Worm (Caenorhabditis elegans) whole organism, young adult: Measurements from ENCODE around the gene srh-41.
A peak's percentile ranks its signal among the peaks of the same experiment; 100 is the strongest.

Experiments
- C17E4.6 ChIP-seq: fragments of 200-800 bp; sonication (Bioruptor generic); IDR thresholded peaks from 2 replicates; pipeline ENCODE4 v1.3.6; 2022; ENCODE audit warnings: missing genetic modification reagents, missing genetic modification characterization, missing compliant biosample characterization
- F23B12.7 ChIP-seq: sonication (generic microtip); optimal IDR thresholded peaks from 2 replicates; lab custom pipeline; 2017; ENCODE audit warnings: missing genetic modification characterization, mild to moderate bottlenecking, missing compliant biosample characterization, antibody characterized with exemption, moderate library complexity; ENCODE audit not compliant: insufficient read depth
- F52B5.7 ChIP-seq: sonication (generic microtip); optimal IDR thresholded peaks from 2 replicates; lab custom pipeline; 2016; ENCODE audit warnings: mild to moderate bottlenecking, missing genetic modification characterization, missing compliant biosample characterization
- K11D2.4 ChIP-seq: fragments of 200-800 bp; sonication (Bioruptor generic); IDR thresholded peaks from 2 replicates; pipeline ENCODE4 v1.3.6; 2022; ENCODE audit warnings: missing genetic modification reagents, missing genetic modification characterization, missing compliant biosample characterization
- T26A5.8 ChIP-seq: sonication (generic microtip); optimal IDR thresholded peaks from 2 replicates; lab custom pipeline; 2016; ENCODE audit warnings: missing genetic modification characterization, missing compliant biosample characterization
- Y53G8AR.9 ChIP-seq: fragments of 200-800 bp; sonication (Bioruptor generic); conservative IDR thresholded peaks from 2 replicates; pipeline ENCODE4 v1.3.6; 2022; ENCODE audit warnings: missing genetic modification reagents, missing genetic modification characterization, missing compliant biosample characterization
- Y56A3A.18 ChIP-seq: fragments of 200-800 bp; sonication (Bioruptor generic); IDR thresholded peaks from 2 replicates; pipeline ENCODE4 v1.3.6; 2022; ENCODE audit warnings: missing genetic modification reagents, missing genetic modification characterization, missing compliant biosample characterization
- Y79H2A.3 ChIP-seq: fragments of 200-800 bp; sonication (Bioruptor generic); conservative IDR thresholded peaks from 2 replicates; pipeline ENCODE4 v1.3.6; 2022; ENCODE audit warnings: missing genetic modification reagents, missing genetic modification characterization, missing compliant biosample characterization
- ZK185.1 ChIP-seq: sonication (generic microtip); optimal IDR thresholded peaks from 2 replicates; lab custom pipeline; 2016; ENCODE audit warnings: mild to moderate bottlenecking, missing genetic modification characterization, missing compliant biosample characterization; ENCODE audit not compliant: poor library complexity, severe bottlenecking
- akir-1 ChIP-seq: fragments of 200-800 bp; sonication (Bioruptor generic); optimal IDR thresholded peaks from 2 replicates; lab custom pipeline; 2018; ENCODE audit warnings: mild to moderate bottlenecking, missing genetic modification characterization, moderate library complexity, missing compliant biosample characterization
- aptf-2 ChIP-seq: fragments of 200-800 bp; sonication (Bioruptor generic); conservative IDR thresholded peaks from 2 replicates; pipeline ENCODE4 v1.3.6; 2022; ENCODE audit warnings: missing genetic modification reagents, missing genetic modification characterization, missing compliant biosample characterization
- aptf-3 ChIP-seq: fragments of 200-800 bp; sonication (Bioruptor generic); IDR thresholded peaks from 2 replicates; pipeline ENCODE4 v1.3.6; 2022; ENCODE audit warnings: missing genetic modification characterization, missing compliant biosample characterization
- athp-1 ChIP-seq: sonication (generic microtip); optimal IDR thresholded peaks from 2 replicates; lab custom pipeline; 2017; ENCODE audit warnings: mild to moderate bottlenecking, missing genetic modification characterization, missing compliant biosample characterization
- attf-6 ChIP-seq: fragments of 200-800 bp; sonication (Bioruptor generic); IDR thresholded peaks from 2 replicates; pipeline ENCODE4 v1.3.6; 2022; ENCODE audit warnings: missing genetic modification reagents, missing genetic modification characterization, missing compliant biosample characterization
- ccch-3 ChIP-seq: fragments of 200-800 bp; sonication (Bioruptor generic); optimal IDR thresholded peaks from 2 replicates; lab custom pipeline; 2018; ENCODE audit warnings: mild to moderate bottlenecking, missing genetic modification characterization, missing compliant biosample characterization
- cebp-1 ChIP-seq, 2 experiments: fragments of 200-800 bp in 1 of 2; sonication (Bioruptor generic) in 1 of 2; sonication (generic microtip) in 1 of 2; IDR thresholded peaks in 1 of 2; optimal IDR thresholded peaks in 1 of 2; 2 replicates each; pipeline versions ENCODE4 v1.3.6 to Lab custom; 2017 to 2022; ENCODE audit warnings: missing compliant biosample characterization in 2 of 2, missing genetic modification characterization in 2 of 2, mild to moderate bottlenecking in 1 of 2, missing genetic modification reagents in 1 of 2, moderate library complexity in 1 of 2
- ceh-40 ChIP-seq: fragments of 200-800 bp; sonication (Bioruptor generic); IDR thresholded peaks from 2 replicates; pipeline ENCODE4 v1.3.6; 2022; ENCODE audit warnings: missing genetic modification characterization, missing compliant biosample characterization
- ceh-91 ChIP-seq: fragments of 200-800 bp; sonication (Bioruptor generic); IDR thresholded peaks from 2 replicates; pipeline ENCODE4 v1.3.6; 2022; ENCODE audit warnings: missing genetic modification reagents, missing genetic modification characterization, missing compliant biosample characterization
- chd-7 ChIP-seq: sonication (generic microtip); optimal IDR thresholded peaks from 2 replicates; lab custom pipeline; 2016; ENCODE audit warnings: mild to moderate bottlenecking, missing genetic modification characterization, moderate library complexity, missing compliant biosample characterization
- dox-1 ChIP-seq: fragments of 200-800 bp; sonication (Bioruptor generic); IDR thresholded peaks from 2 replicates; pipeline ENCODE4 v1.3.6; 2022; ENCODE audit warnings: missing genetic modification reagents, missing genetic modification characterization, missing compliant biosample characterization
- dpff-1 ChIP-seq: sonication (generic microtip); optimal IDR thresholded peaks from 2 replicates; lab custom pipeline; 2017; ENCODE audit warnings: mild to moderate bottlenecking, missing genetic modification characterization, missing compliant biosample characterization
- efl-1 ChIP-seq: fragments of 150-350 bp; optimal IDR thresholded peaks from 2 replicates; lab custom pipeline; 2014; ENCODE audit warnings: missing biosample characterization, missing genetic modification reagents, missing genetic modification characterization
- egl-18 ChIP-seq: fragments of 200-800 bp; sonication (Bioruptor generic); IDR thresholded peaks from 2 replicates; pipeline ENCODE4 v1.3.6; 2022; ENCODE audit warnings: missing genetic modification reagents, missing genetic modification characterization, missing compliant biosample characterization
- ets-4 ChIP-seq: fragments of 200-800 bp; sonication (Bioruptor generic); optimal IDR thresholded peaks from 2 replicates; lab custom pipeline; 2018; ENCODE audit warnings: mild to moderate bottlenecking, missing genetic modification characterization, missing compliant biosample characterization
- fkh-3 ChIP-seq: sonication (generic microtip); optimal IDR thresholded peaks from 2 replicates; lab custom pipeline; 2016; ENCODE audit warnings: mild to moderate bottlenecking, missing genetic modification characterization, missing compliant biosample characterization
- gei-17 ChIP-seq: fragments of 200-800 bp; sonication (Bioruptor generic); optimal IDR thresholded peaks from 2 replicates; lab custom pipeline; 2018; ENCODE audit warnings: mild to moderate bottlenecking, missing genetic modification characterization, missing compliant biosample characterization
- hlh-12 ChIP-seq: sonication (generic microtip); optimal IDR thresholded peaks from 2 replicates; lab custom pipeline; 2016; ENCODE audit warnings: missing genetic modification characterization, missing compliant biosample characterization
- hmg-20 ChIP-seq: fragments of 200-800 bp; sonication (Bioruptor generic); IDR thresholded peaks from 2 replicates; pipeline ENCODE4 v1.3.6; 2022; ENCODE audit warnings: missing genetic modification reagents, missing genetic modification characterization, missing compliant biosample characterization
- lin-40 ChIP-seq: sonication (generic microtip); optimal IDR thresholded peaks from 2 replicates; lab custom pipeline; 2016; ENCODE audit warnings: missing genetic modification characterization, mild to moderate bottlenecking, missing compliant biosample characterization, missing genotype, missing genetic modification reagents
- lin-54 ChIP-seq: fragments of 200-800 bp; sonication (Bioruptor generic); optimal IDR thresholded peaks from 2 replicates; lab custom pipeline; 2018; ENCODE audit warnings: mild to moderate bottlenecking, missing genetic modification characterization, missing compliant biosample characterization
- lsy-27 ChIP-seq: sonication (generic microtip); optimal IDR thresholded peaks from 2 replicates; lab custom pipeline; 2017; ENCODE audit warnings: missing genetic modification characterization, mild to moderate bottlenecking, missing compliant biosample characterization, antibody characterized with exemption, missing genotype, borderline replicate concordance; ENCODE audit not compliant: insufficient read depth
- madf-10 ChIP-seq: sonication (generic microtip); optimal IDR thresholded peaks from 2 replicates; lab custom pipeline; 2016; ENCODE audit warnings: mild to moderate bottlenecking, missing genetic modification characterization, missing compliant biosample characterization
- madf-8 ChIP-seq: fragments of 200-800 bp; sonication (Bioruptor generic); conservative IDR thresholded peaks from 2 replicates; pipeline ENCODE4 v1.3.6; 2022; ENCODE audit warnings: missing genetic modification reagents, missing genetic modification characterization, missing compliant biosample characterization
- nfya-2 ChIP-seq: fragments of 200-800 bp; sonication (Bioruptor generic); IDR thresholded peaks from 2 replicates; pipeline ENCODE4 v1.3.6; 2022; ENCODE audit warnings: missing genetic modification reagents, missing genetic modification characterization, missing compliant biosample characterization
- nhr-120 ChIP-seq: fragments of 200-800 bp; sonication (Bioruptor generic); IDR thresholded peaks from 2 replicates; pipeline ENCODE4 v1.3.6; 2022; ENCODE audit warnings: missing genetic modification characterization, missing compliant biosample characterization
- nhr-179 ChIP-seq: sonication (generic microtip); optimal IDR thresholded peaks from 2 replicates; lab custom pipeline; 2016; ENCODE audit warnings: mild to moderate bottlenecking, missing genetic modification characterization, missing compliant biosample characterization
- nhr-90 ChIP-seq: sonication (generic microtip); optimal IDR thresholded peaks from 2 replicates; lab custom pipeline; 2016; ENCODE audit warnings: missing genotype, mild to moderate bottlenecking, missing genetic modification characterization, missing compliant biosample characterization
- pha-4 ChIP-seq: fragments of 150-350 bp; sonication (generic microtip); optimal IDR thresholded peaks from 2 replicates; lab custom pipeline; 2014; ENCODE audit warnings: missing biosample characterization, missing genetic modification reagents, missing genetic modification characterization
- rcor-1 ChIP-seq: fragments of 200-800 bp; sonication (Bioruptor generic); IDR thresholded peaks from 2 replicates; pipeline ENCODE4 v1.3.6; 2022; ENCODE audit warnings: missing genetic modification reagents, missing genetic modification characterization, missing compliant biosample characterization
- rec-8 ChIP-seq, 2 experiments: sonication (generic microtip); optimal IDR thresholded peaks; 2 replicates each; lab custom pipeline; 2016; ENCODE audit warnings: mild to moderate bottlenecking in 2 of 2, missing genetic modification characterization in 2 of 2, missing genetic modification reagents in 2 of 2, missing genotype in 2 of 2, missing biosample characterization in 1 of 2, missing compliant biosample characterization in 1 of 2, moderate library complexity in 1 of 2
- repo-1 ChIP-seq: sonication (generic microtip); optimal IDR thresholded peaks from 2 replicates; lab custom pipeline; 2017; ENCODE audit warnings: mild to moderate bottlenecking, missing genetic modification characterization, missing compliant biosample characterization
- sdz-38 ChIP-seq: sonication (generic microtip); optimal IDR thresholded peaks from 2 replicates; lab custom pipeline; 2016; ENCODE audit warnings: missing genotype, missing genetic modification characterization, missing compliant biosample characterization
- snpc-4 ChIP-seq, 5 experiments: fragments of 150-350 bp in 1 of 5; sonication (generic microtip) in 4 of 5; optimal IDR thresholded peaks; 2 replicates each; lab custom pipeline; 2014 to 2018; ENCODE audit warnings: missing genetic modification characterization in 5 of 5, missing biosample characterization in 3 of 5, antibody characterized with exemption in 2 of 5, mild to moderate bottlenecking in 2 of 5, missing compliant biosample characterization in 2 of 5, missing genotype in 2 of 5, moderate library complexity in 2 of 5, missing genetic modification reagents in 1 of 5
- unc-62 ChIP-seq: fragments of 150-350 bp; optimal IDR thresholded peaks from 2 replicates; lab custom pipeline; 2014; ENCODE audit warnings: missing biosample characterization, missing genetic modification reagents, missing genetic modification characterization
- xnd-1 ChIP-seq: sonication (generic microtip); optimal IDR thresholded peaks from 2 replicates; lab custom pipeline; 2016; ENCODE audit warnings: missing genotype, missing genetic modification reagents, missing genetic modification characterization, missing compliant biosample characterization
- zim-3 ChIP-seq: sonication (generic microtip); optimal IDR thresholded peaks from 2 replicates; lab custom pipeline; 2017; ENCODE audit warnings: mild to moderate bottlenecking, missing genetic modification characterization, moderate library complexity, missing compliant biosample characterization
- ztf-26 ChIP-seq: sonication (generic microtip); optimal IDR thresholded peaks from 2 replicates; lab custom pipeline; 2017; ENCODE audit warnings: missing genetic modification characterization, missing compliant biosample characterization
- ztf-3 ChIP-seq: fragments of 200-800 bp; sonication (Bioruptor generic); optimal IDR thresholded peaks from 2 replicates; lab custom pipeline; 2018; ENCODE audit warnings: mild to moderate bottlenecking, missing genetic modification characterization, missing compliant biosample characterization

Gene srh-41

ce11 chrII:14249489-14249888 is 37.7 kb downstream of the srh-41 start:
- no peak for TF ChIP-seq madf-10 (tag; lab: Kevin White, UChicago)
- no peak for TF ChIP-seq F52B5.7 (tag; lab: Kevin White, UChicago)
- no peak for TF ChIP-seq athp-1 (tag; lab: Kevin White, UChicago)
- TF ChIP-seq Y56A3A.18 (GFP tag; lab: Robert Waterston, UW), result 0 out of 2 replicates have a peak, but pooled peaks have one; percentile 24
- TF ChIP-seq unc-62, result no peak
- TF ChIP-seq madf-8 (GFP tag; lab: Robert Waterston, UW), result no peak
- TF ChIP-seq egl-18 (GFP tag; lab: Robert Waterston, UW), result 0 out of 2 replicates have a peak, but pooled peaks have one; percentile 44
- no peak for TF ChIP-seq nhr-90 (tag; lab: Kevin White, UChicago)
- TF ChIP-seq F23B12.7, result no peak
- TF ChIP-seq zim-3 (tag; lab: Kevin White, UChicago), result no peak
- TF ChIP-seq ztf-26 (tag; lab: Kevin White, UChicago), result no peak
- TF ChIP-seq chd-7 (tag; lab: Kevin White, UChicago), result no peak
- TF ChIP-seq nhr-120, result no peak
- TF ChIP-seq cebp-1 (GFP tag; IDR thresholded peaks at IDR 0.05; lab: Robert Waterston, UW), result no peak
- peak; percentile 33 for TF ChIP-seq cebp-1 (tag; optimal IDR thresholded peaks at IDR 0.05; lab: Kevin White, UChicago)
- TF ChIP-seq fkh-3, result no peak
- TF ChIP-seq ZK185.1 (tag; lab: Kevin White, UChicago), result no peak
- no peak for TF ChIP-seq nfya-2 (GFP tag; lab: Robert Waterston, UW)
- no peak for TF ChIP-seq pha-4
- TF ChIP-seq aptf-3, result no peak
- TF ChIP-seq aptf-2, result no peak
- TF ChIP-seq dox-1 (GFP tag; lab: Robert Waterston, UW), result peak; percentile 26; the same call in 1 of the 2 replicates
- no peak for TF ChIP-seq ceh-40
- no peak for TF ChIP-seq Y53G8AR.9 (GFP tag; lab: Robert Waterston, UW)
- TF ChIP-seq Y79H2A.3 (GFP tag; lab: Robert Waterston, UW), result no peak
- TF ChIP-seq lsy-27 (tag; lab: Kevin White, UChicago), result no peak
- TF ChIP-seq xnd-1 (tag; lab: Kevin White, UChicago), result no peak
- TF ChIP-seq ztf-3 (GFP tag; lab: Kevin White, UChicago), result no peak
- no peak for TF ChIP-seq repo-1 (tag; lab: Kevin White, UChicago)
- no peak for TF ChIP-seq snpc-4 (GFP tag; optimal IDR thresholded peaks at IDR 0.05; lab: Kevin White, UChicago)
- TF ChIP-seq snpc-4 (tag; optimal IDR thresholded peaks at IDR 0.05; lab: Kevin White, UChicago), result peak in 1 of 4 experiments; percentile 19
- TF ChIP-seq dpff-1 (tag; lab: Kevin White, UChicago), result no peak
- TF ChIP-seq hmg-20 (GFP tag; lab: Robert Waterston, UW), result no peak
- no peak for TF ChIP-seq rec-8 (tag; optimal IDR thresholded peaks at IDR 0.05; lab: Kevin White, UChicago)
- TF ChIP-seq T26A5.8 (tag; lab: Kevin White, UChicago), result no peak
- TF ChIP-seq lin-40 (tag; lab: Kevin White, UChicago), result peak; percentile 15
- peak; percentile 50; the same call in 1 of the 2 replicates for TF ChIP-seq rcor-1 (GFP tag; lab: Robert Waterston, UW)
- TF ChIP-seq gei-17 (GFP tag; lab: Kevin White, UChicago), result no peak
- no peak for TF ChIP-seq C17E4.6
- no peak for TF ChIP-seq ets-4 (GFP tag; lab: Kevin White, UChicago)
- TF ChIP-seq lin-54 (GFP tag; lab: Kevin White, UChicago), result peak; percentile 42
- no peak for TF ChIP-seq hlh-12
- TF ChIP-seq akir-1 (GFP tag; lab: Kevin White, UChicago), result no peak
- no peak for TF ChIP-seq K11D2.4
- TF ChIP-seq ccch-3 (GFP tag; lab: Kevin White, UChicago), result no peak
- TF ChIP-seq nhr-179, result no peak
- no peak for TF ChIP-seq sdz-38 (tag; lab: Kevin White, UChicago)
- no peak for TF ChIP-seq attf-6 (GFP tag; lab: Robert Waterston, UW)
- no peak for TF ChIP-seq efl-1 (GFP tag; lab: Kevin White, UChicago)
- no peak for TF ChIP-seq ceh-91 (GFP tag; lab: Robert Waterston, UW)
